Worm (Caenorhabditis elegans) whole organism, L4 larva: ENCODE data around the gene K07D4.6.

Source experiments
- F44E2.7 ChIP-seq: fragments of 200-800 bp; sonication (Bioruptor generic); IDR thresholded peaks from 2 replicates; pipeline ENCODE4 v2.1.2; 2022; ENCODE audit warnings: missing genetic modification characterization, missing compliant biosample characterization
- R02D3.7 ChIP-seq: fragments of 150-350 bp; sonication (generic microtip); optimal IDR thresholded peaks from 3 replicates; lab custom pipeline; 2014; ENCODE audit warnings: missing biosample characterization, missing genetic modification characterization
- aly-2 ChIP-seq: sonication (generic microtip); optimal IDR thresholded peaks from 2 replicates; lab custom pipeline; 2018; ENCODE audit warnings: missing biosample characterization, missing genetic modification characterization
- daf-12 ChIP-seq: fragments of 150-350 bp; optimal IDR thresholded peaks from 2 replicates; lab custom pipeline; 2014; ENCODE audit warnings: missing biosample characterization, missing genetic modification reagents, missing genetic modification characterization
- egl-27 ChIP-seq: sonication (generic microtip); optimal IDR thresholded peaks from 3 replicates; lab custom pipeline; 2017; ENCODE audit warnings: missing biosample characterization, missing genetic modification reagents, missing genetic modification characterization
- hif-1 ChIP-seq, 2 experiments: sonication (generic microtip); optimal IDR thresholded peaks; 2 replicates each; lab custom pipeline; 2016 to 2017; ENCODE audit warnings: missing compliant biosample characterization in 2 of 2, missing genetic modification characterization in 2 of 2, missing genetic modification reagents in 2 of 2, missing genotype in 2 of 2, mild to moderate bottlenecking in 1 of 2
- lin-13 ChIP-seq: fragments of 150-350 bp; optimal IDR thresholded peaks from 2 replicates; lab custom pipeline; 2014; ENCODE audit warnings: missing biosample characterization, missing genetic modification reagents, missing genetic modification characterization
- mdl-1 ChIP-seq, 2 experiments: fragments of 150-350 bp in 1 of 2; sonication (generic microtip) in 1 of 2; optimal IDR thresholded peaks; 2 replicates each; lab custom pipeline; 2014 to 2017; ENCODE audit warnings: missing biosample characterization in 2 of 2, missing genetic modification characterization in 2 of 2
- mep-1 ChIP-seq: fragments of 150-350 bp; sonication (generic microtip); optimal IDR thresholded peaks from 3 replicates; lab custom pipeline; 2014; ENCODE audit warnings: missing biosample characterization, missing genetic modification characterization
- nhr-77 ChIP-seq: fragments of 150-350 bp; optimal IDR thresholded peaks from 2 replicates; lab custom pipeline; 2014; ENCODE audit warnings: missing biosample characterization, missing genetic modification characterization

ce11 chrII:4002134-4002533 lies 16.4 kb downstream of the K07D4.6 start:
- no peak for TF ChIP-seq egl-27 (tag; lab: Kevin White, UChicago)
- TF ChIP-seq mep-1 (tag; lab: Kevin White, UChicago) = no peak
- TF ChIP-seq mdl-1 (tag; optimal IDR thresholded peaks at IDR 0.05; lab: Kevin White, UChicago) = no peak
- no peak for TF ChIP-seq aly-2 (tag; lab: Kevin White, UChicago)
- TF ChIP-seq R02D3.7 = no peak
- TF ChIP-seq daf-12 (tag; lab: Kevin White, UChicago) = no peak
- no peak for TF ChIP-seq hif-1 (tag; optimal IDR thresholded peaks at IDR 0.05; lab: Kevin White, UChicago)
- TF ChIP-seq nhr-77 (tag; lab: Kevin White, UChicago) = no peak
- TF ChIP-seq F44E2.7 (GFP tag; lab: Robert Waterston, UW) = no peak
- no peak for TF ChIP-seq lin-13 (GFP tag; lab: Kevin White, UChicago)
